Worm (Caenorhabditis elegans) whole organism, young adult: ENCODE data around the gene tost-1.

Source experiments
- nhr-80 ChIP-seq: sonication (generic microtip); optimal IDR thresholded peaks from 2 replicates; lab custom pipeline; 2016; ENCODE audit warnings: missing genetic modification characterization, missing compliant biosample characterization
- somi-1 ChIP-seq: fragments of 200-800 bp; sonication (Bioruptor generic); optimal IDR thresholded peaks from 2 replicates; lab custom pipeline; 2018; ENCODE audit warnings: mild to moderate bottlenecking, missing genetic modification characterization, missing compliant biosample characterization

DNA sequence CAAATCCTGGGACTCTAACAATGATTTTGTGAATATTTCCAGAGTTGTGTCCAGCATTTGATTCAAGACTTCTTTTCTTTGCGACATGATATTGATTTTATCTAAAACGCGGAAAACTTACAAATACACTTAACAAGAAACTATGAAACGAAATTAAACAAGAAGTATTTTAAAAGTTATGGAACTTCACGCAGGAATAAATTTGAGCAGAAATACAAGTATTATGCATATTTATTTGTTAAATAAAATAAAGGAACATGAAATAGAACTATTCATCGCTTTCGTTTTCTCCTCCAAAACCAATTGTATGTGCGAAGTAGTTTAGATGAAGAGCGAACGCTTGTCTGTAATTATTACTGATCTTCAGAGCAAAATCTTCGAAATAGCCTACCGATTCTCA is 25.7 kb upstream of the tost-1 start, which contains the start of gene kbp-2:
- TF ChIP-seq somi-1 (GFP tag; lab: Kevin White, UChicago) (no peak), nhr-80 (tag; lab: Kevin White, UChicago) (no peak)
